Worm (Caenorhabditis elegans): ENCODE results near the gene kin-16.

kin-16 gene

ce11 chrII:9445368-9445767 lies 9.5 kb upstream of the kin-16 start, which contains the start of gene R09D1.13:
R09D1.13 (minus strand) TSS chrII:9445468.
- TF ChIP-seq ztf-11 (tag; optimal IDR thresholded peaks at IDR 0.05) (no peak), egl-27 (tag; optimal IDR thresholded peaks at IDR 0.05) (no peak), eor-1 (tag; optimal IDR thresholded peaks at IDR 0.05) (no peak), jun-1 (tag; optimal IDR thresholded peaks at IDR 0.05) (no peak), pqm-1 (tag; optimal IDR thresholded peaks at IDR 0.05) (no peak), ceh-28 (tag; optimal IDR thresholded peaks at IDR 0.05) (no peak), lsy-12 (tag; optimal IDR thresholded peaks at IDR 0.05) (no peak), nhr-237 (tag; optimal IDR thresholded peaks at IDR 0.05) (no peak), mdl-1 (tag; optimal IDR thresholded peaks at IDR 0.05) (no peak), nhr-28 (tag; optimal IDR thresholded peaks at IDR 0.05) (no peak), unc-62 (GFP tag; optimal IDR thresholded peaks at IDR 0.05) (no peak), pha-4 (tag; optimal IDR thresholded peaks at IDR 0.05) (no peak), egl-5 (tag; optimal IDR thresholded peaks at IDR 0.05) (no peak)

- no peak for TF ChIP-seq nhr-12 (tag; optimal IDR thresholded peaks at IDR 0.05)
- no peak for TF ChIP-seq ZK546.5 (tag; optimal IDR thresholded peaks at IDR 0.05)
- TF ChIP-seq lin-39 (tag; optimal IDR thresholded peaks at IDR 0.05), result no peak
- TF ChIP-seq ztf-4 (tag; optimal IDR thresholded peaks at IDR 0.05), result no peak
- TF ChIP-seq zag-1 (tag; optimal IDR thresholded peaks at IDR 0.05), result no peak
- no peak for TF ChIP-seq mdl-1 (tag; optimal IDR thresholded peaks at IDR 0.05)
- TF ChIP-seq elt-3 (tag; optimal IDR thresholded peaks at IDR 0.05), result no peak
- no peak for TF ChIP-seq lin-15B (tag; optimal IDR thresholded peaks at IDR 0.05)
- TF ChIP-seq pha-4 (tag; optimal IDR thresholded peaks at IDR 0.05), result no peak
Observed at ce11 chrII:9443522-9443921, 7.6 kb upstream of the kin-16 start, which contains the start of gene chil-15. chil-15 (minus strand) TSS chrII:9443622.

ce11 chrII:9441838-9442237 lies 5.9 kb upstream of the kin-16 start, which contains the start of gene chil-16:
chil-16 (minus strand) TSS chrII:9441938.
- TF ChIP-seq unc-39 (tag; optimal IDR thresholded peaks at IDR 0.05), result no peak
- no peak for TF ChIP-seq R02D3.7 (tag; optimal IDR thresholded peaks at IDR 0.05)
- TF ChIP-seq lin-15B (tag; optimal IDR thresholded peaks at IDR 0.05), result no peak
- TF ChIP-seq ceh-16 (tag; optimal IDR thresholded peaks at IDR 0.05), result no peak
- no peak for TF ChIP-seq ceh-28 (tag; optimal IDR thresholded peaks at IDR 0.05)
- no peak for TF ChIP-seq nhr-28 (tag; optimal IDR thresholded peaks at IDR 0.05)
- TF ChIP-seq fkh-10 (GFP tag; optimal IDR thresholded peaks at IDR 0.05), result no peak
- no peak for TF ChIP-seq nhr-43 (tag; optimal IDR thresholded peaks at IDR 0.05; ENCODE audit: poor library complexity, severe bottlenecking)
- no peak for TF ChIP-seq egl-27 (tag; optimal IDR thresholded peaks at IDR 0.05)
- TF ChIP-seq nhr-67 (tag; optimal IDR thresholded peaks at IDR 0.05), result no peak
- TF ChIP-seq nfya-1 (tag; optimal IDR thresholded peaks at IDR 0.05; ENCODE audit: insufficient read depth), result no peak
- TF ChIP-seq snpc-4 (tag; optimal IDR thresholded peaks at IDR 0.05), result no peak
- no peak for TF ChIP-seq ZK546.5 (tag; optimal IDR thresholded peaks at IDR 0.05)
- TF ChIP-seq sea-2 (GFP tag; optimal IDR thresholded peaks at IDR 0.05), result no peak
- TF ChIP-seq elt-1 (tag; optimal IDR thresholded peaks at IDR 0.05), result no peak
- TF ChIP-seq mml-1 (tag; optimal IDR thresholded peaks at IDR 0.05), result no peak
- TF ChIP-seq fkh-2 (tag; optimal IDR thresholded peaks at IDR 0.05), result no peak

- TF ChIP-seq lsy-12 (tag; optimal IDR thresholded peaks at IDR 0.05), result no peak
- TF ChIP-seq eor-1 (tag; optimal IDR thresholded peaks at IDR 0.05), result no peak
Observed at ce11 chrII:9440060-9440459, 4.2 kb upstream of the kin-16 start, which contains the start of gene chil-17. chil-17 (minus strand) TSS chrII:9440160.

ce11 chrII:9438853-9439252 lies 2.9 kb upstream of the kin-16 start:
- TF ChIP-seq fos-1 (tag; optimal IDR thresholded peaks at IDR 0.05), result no peak
- TF ChIP-seq pha-4 (tag; optimal IDR thresholded peaks at IDR 0.05), result no peak
- no peak for TF ChIP-seq nhr-237 (tag; optimal IDR thresholded peaks at IDR 0.05)
- no peak for TF ChIP-seq fkh-10 (GFP tag; optimal IDR thresholded peaks at IDR 0.05)
- TF ChIP-seq elt-1 (tag; optimal IDR thresholded peaks at IDR 0.05), result no peak
- TF ChIP-seq nhr-28 (tag; optimal IDR thresholded peaks at IDR 0.05), result no peak
- TF ChIP-seq fkh-2 (tag; optimal IDR thresholded peaks at IDR 0.05), result no peak
- TF ChIP-seq ceh-16 (tag; optimal IDR thresholded peaks at IDR 0.05), result no peak
- no peak for TF ChIP-seq ZK546.5 (tag; optimal IDR thresholded peaks at IDR 0.05)
- TF ChIP-seq nhr-25 (tag; optimal IDR thresholded peaks at IDR 0.05), result no peak

Measured in whole organism, L3 larva.